Fruit fly (Drosophila melanogaster) whole organism, embryonic: ENCODE results near the gene Ilp6.

Experiments
- Adf1 ChIP-seq: fragments of 200-800 bp; sonication (Bioruptor generic); IDR thresholded peaks from 2 replicates; pipeline ENCODE4 v1.3.6; 2022; ENCODE audit warnings: missing biosample characterization, missing genetic modification characterization
- Aef1 ChIP-seq: fragments of 200-800 bp; sonication (Bioruptor generic); IDR thresholded peaks from 3 replicates; pipeline ENCODE4 v1.3.6; 2022; ENCODE audit warnings: missing biosample characterization, missing genetic modification characterization
- CG12299 ChIP-seq: fragments of 200-800 bp; sonication (Bioruptor generic); optimal IDR thresholded peaks from 2 replicates; lab custom pipeline; 2018; ENCODE audit warnings: missing biosample characterization, mild to moderate bottlenecking, missing genetic modification characterization
- CG13287 ChIP-seq: fragments of 200-800 bp; sonication (Bioruptor generic); IDR thresholded peaks from 2 replicates; pipeline ENCODE4 v1.3.6; 2022; ENCODE audit warnings: missing biosample characterization, missing genetic modification characterization; ENCODE audit not compliant: partially characterized antibody
- CG14965 ChIP-seq: fragments of 200-800 bp; sonication (Bioruptor generic); optimal IDR thresholded peaks from 2 replicates; lab custom pipeline; 2016; ENCODE audit warnings: missing biosample characterization, missing genetic modification characterization, borderline replicate concordance
- CG15269 ChIP-seq: fragments of 200-800 bp; sonication (Bioruptor generic); optimal IDR thresholded peaks from 2 replicates; lab custom pipeline; 2018; ENCODE audit warnings: missing biosample characterization, mild to moderate bottlenecking, missing genetic modification characterization, moderate library complexity
- CG1832 ChIP-seq: fragments of 200-800 bp; sonication (Bioruptor generic); optimal IDR thresholded peaks from 2 replicates; lab custom pipeline; 2017; ENCODE audit warnings: missing biosample characterization, mild to moderate bottlenecking, missing genetic modification characterization, inconsistent platforms
- CG4360 ChIP-seq: fragments of 200-800 bp; sonication (Bioruptor generic); IDR thresholded peaks from 2 replicates; pipeline ENCODE4 v1.3.6; 2022; ENCODE audit warnings: missing biosample characterization, missing genetic modification characterization
- CG4617 ChIP-seq: fragments of 200-800 bp; sonication (Bioruptor generic); optimal IDR thresholded peaks from 3 replicates; lab custom pipeline; 2016; ENCODE audit warnings: missing biosample characterization, missing genetic modification characterization, borderline replicate concordance
- CG6175 ChIP-seq: fragments of 200-800 bp; sonication (Bioruptor generic); IDR thresholded peaks from 3 replicates; pipeline ENCODE4 v1.3.6; 2022; ENCODE audit warnings: missing biosample characterization, missing genetic modification characterization
- CG9876 ChIP-seq: fragments of 200-800 bp; sonication (Bioruptor generic); optimal IDR thresholded peaks from 2 replicates; lab custom pipeline; 2016; ENCODE audit warnings: missing biosample characterization, missing genetic modification characterization
- CHES-1-like ChIP-seq: fragments of 200-800 bp; sonication (Bioruptor generic); optimal IDR thresholded peaks from 2 replicates; lab custom pipeline; 2016; ENCODE audit warnings: missing biosample characterization, missing genetic modification characterization
- D19A ChIP-seq: fragments of 200-800 bp; optimal IDR thresholded peaks from 3 replicates; lab custom pipeline; 2019; ENCODE audit warnings: missing biosample characterization, mild to moderate bottlenecking, missing genetic modification characterization, moderate library complexity
- Dek ChIP-seq: fragments of 200-800 bp; sonication (Bioruptor generic); optimal IDR thresholded peaks from 3 replicates; lab custom pipeline; 2019; ENCODE audit warnings: missing biosample characterization, mild to moderate bottlenecking, missing genetic modification characterization, moderate library complexity
- Dref ChIP-seq: fragments of 200-800 bp; sonication (Bioruptor generic); IDR thresholded peaks from 2 replicates; pipeline ENCODE4 v1.3.6; 2022; ENCODE audit warnings: missing biosample characterization, missing genetic modification characterization
- Elba2 ChIP-seq: fragments of 200-800 bp; sonication (Bioruptor generic); optimal IDR thresholded peaks from 3 replicates; lab custom pipeline; 2016; ENCODE audit warnings: missing biosample characterization, missing genetic modification characterization
- Fer2 ChIP-seq: fragments of 200-800 bp; sonication (Bioruptor generic); optimal IDR thresholded peaks from 2 replicates; lab custom pipeline; 2018; ENCODE audit warnings: missing biosample characterization, mild to moderate bottlenecking, missing genetic modification characterization, moderate library complexity
- Gsc ChIP-seq: fragments of 200-800 bp; sonication (Bioruptor generic); IDR thresholded peaks from 2 replicates; pipeline ENCODE4 v1.3.6; 2022; ENCODE audit warnings: missing biosample characterization, missing genetic modification characterization
- H15 ChIP-seq: fragments of 200-800 bp; sonication (Bioruptor generic); IDR thresholded peaks from 3 replicates; pipeline ENCODE4 v1.3.6; 2022; ENCODE audit warnings: missing biosample characterization, missing genetic modification characterization
- Hey ChIP-seq: fragments of 200-800 bp; sonication (Bioruptor generic); optimal IDR thresholded peaks from 3 replicates; lab custom pipeline; 2018; ENCODE audit warnings: missing biosample characterization, mild to moderate bottlenecking, missing genetic modification characterization
- Hr39 ChIP-seq: fragments of >200 bp; optimal IDR thresholded peaks from 2 replicates; lab custom pipeline; 2017
- MTF-1 ChIP-seq: fragments of 200-800 bp; sonication (Bioruptor generic); optimal IDR thresholded peaks from 2 replicates; lab custom pipeline; 2018; ENCODE audit warnings: missing biosample characterization, mild to moderate bottlenecking, missing genetic modification characterization, borderline replicate concordance
- Mes4 ChIP-seq: fragments of 200-800 bp; sonication (Bioruptor generic); optimal IDR thresholded peaks from 2 replicates; lab custom pipeline; 2016; ENCODE audit warnings: missing biosample characterization, missing genetic modification characterization
- Pdp1 ChIP-seq, 2 experiments: fragments of 200-800 bp; sonication (Bioruptor generic); optimal IDR thresholded peaks; 3 replicates each; lab custom pipeline; 2016; ENCODE audit warnings: missing biosample characterization in 2 of 2, missing genetic modification characterization in 2 of 2, mild to moderate bottlenecking in 1 of 2, moderate library complexity in 1 of 2
- Poxn ChIP-seq: fragments of 200-800 bp; sonication (Bioruptor generic); IDR thresholded peaks from 2 replicates; pipeline ENCODE4 v1.3.6; 2022; ENCODE audit warnings: missing biosample characterization, missing genetic modification characterization
- Xrp1 ChIP-seq: fragments of 200-800 bp; sonication (Bioruptor generic); IDR thresholded peaks from 2 replicates; pipeline ENCODE4 v1.3.6; 2022; ENCODE audit warnings: missing biosample characterization, missing genetic modification characterization
- ase ChIP-seq: fragments of 200-800 bp; sonication (Bioruptor generic); IDR thresholded peaks from 3 replicates; pipeline ENCODE4 v1.3.6; 2022; ENCODE audit warnings: missing biosample characterization, missing genetic modification characterization
- bab2 ChIP-seq: fragments of 200-800 bp; sonication (Bioruptor generic); optimal IDR thresholded peaks from 2 replicates; lab custom pipeline; 2016; ENCODE audit warnings: missing biosample characterization, missing genetic modification characterization
- bsh ChIP-seq, 2 experiments: fragments of 200-800 bp; sonication (Bioruptor generic); optimal IDR thresholded peaks; 2 replicates each; lab custom pipeline; 2017 to 2018; ENCODE audit warnings: mild to moderate bottlenecking in 2 of 2, missing biosample characterization in 2 of 2, missing genetic modification characterization in 2 of 2, moderate library complexity in 1 of 2
- cad ChIP-seq: fragments of >200 bp; optimal IDR thresholded peaks from 2 replicates; lab custom pipeline; 2017; ENCODE audit warnings: missing biosample characterization, missing genetic modification characterization
- ci ChIP-seq: fragments of 200-800 bp; sonication (Bioruptor generic); IDR thresholded peaks from 3 replicates; pipeline ENCODE4 v1.3.6; 2022; ENCODE audit warnings: missing biosample characterization, missing genetic modification characterization
- exex ChIP-seq: fragments of 200-800 bp; sonication (Bioruptor generic); optimal IDR thresholded peaks from 4 replicates; lab custom pipeline; 2018; ENCODE audit warnings: missing biosample characterization, mild to moderate bottlenecking, missing genetic modification characterization, moderate library complexity
- fd64A ChIP-seq: fragments of 200-800 bp; sonication (Bioruptor generic); optimal IDR thresholded peaks from 3 replicates; lab custom pipeline; 2018; ENCODE audit warnings: missing biosample characterization, mild to moderate bottlenecking, missing genetic modification characterization
- insv ChIP-seq, 2 experiments: fragments of 200-800 bp; sonication (Bioruptor generic); optimal IDR thresholded peaks; 3 replicates each; lab custom pipeline; 2016 to 2018; ENCODE audit warnings: missing biosample characterization in 2 of 2, missing genetic modification characterization in 2 of 2
- ken ChIP-seq: fragments of 200-800 bp; sonication (Bioruptor generic); IDR thresholded peaks from 3 replicates; pipeline ENCODE4 v1.3.6; 2022; ENCODE audit warnings: missing biosample characterization, missing genetic modification characterization
- nau ChIP-seq: fragments of 200-800 bp; sonication (Bioruptor generic); optimal IDR thresholded peaks from 3 replicates; lab custom pipeline; 2017; ENCODE audit warnings: missing biosample characterization, mild to moderate bottlenecking, missing genetic modification characterization, missing genetic modification reagents
- oc ChIP-seq: fragments of 200-800 bp; sonication (Bioruptor generic); optimal IDR thresholded peaks from 2 replicates; lab custom pipeline; 2018; ENCODE audit warnings: missing biosample characterization, mild to moderate bottlenecking, missing genetic modification characterization, moderate library complexity
- otp ChIP-seq: fragments of 200-800 bp; sonication (Bioruptor generic); IDR thresholded peaks from 3 replicates; pipeline ENCODE4, ENCODE4 v1.3.6; 2022; ENCODE audit warnings: missing biosample characterization, missing genetic modification characterization
- pfk ChIP-seq: fragments of 200-800 bp; sonication (Bioruptor generic); optimal IDR thresholded peaks from 2 replicates; lab custom pipeline; 2018; ENCODE audit warnings: missing biosample characterization, mild to moderate bottlenecking, missing genetic modification characterization, moderate library complexity
- pnt ChIP-seq: fragments of 200-800 bp; sonication (Bioruptor generic); optimal IDR thresholded peaks from 3 replicates; lab custom pipeline; 2016; ENCODE audit warnings: missing biosample characterization, missing genetic modification characterization
- pros ChIP-seq: fragments of 200-800 bp; sonication (Bioruptor generic); optimal IDR thresholded peaks from 3 replicates; lab custom pipeline; 2019; ENCODE audit warnings: missing biosample characterization, mild to moderate bottlenecking, missing genetic modification characterization, moderate library complexity
- pum ChIP-seq: fragments of 200-800 bp; sonication (Bioruptor generic); optimal IDR thresholded peaks from 2 replicates; lab custom pipeline; 2016; ENCODE audit warnings: missing biosample characterization, missing genetic modification characterization
- scrt ChIP-seq: fragments of 200-800 bp; sonication (Bioruptor generic); optimal IDR thresholded peaks from 2 replicates; lab custom pipeline; 2018; ENCODE audit warnings: missing biosample characterization, mild to moderate bottlenecking, missing genetic modification characterization, moderate library complexity
- tin ChIP-seq: fragments of 200-800 bp; sonication (Bioruptor generic); optimal IDR thresholded peaks from 3 replicates; lab custom pipeline; 2016; ENCODE audit warnings: missing biosample characterization, missing genetic modification characterization
- tll ChIP-seq, 2 experiments: fragments of 200-800 bp in 1 of 2; fragments of >200 bp in 1 of 2; sonication (Bioruptor generic) in 1 of 2; optimal IDR thresholded peaks; 2 replicates each; lab custom pipeline; 2017 to 2019; ENCODE audit warnings: missing biosample characterization in 2 of 2, missing genetic modification characterization in 2 of 2, mild to moderate bottlenecking in 1 of 2, moderate library complexity in 1 of 2
- tup ChIP-seq: fragments of 200-800 bp; sonication (Bioruptor generic); optimal IDR thresholded peaks from 2 replicates; lab custom pipeline; 2016; ENCODE audit warnings: missing biosample characterization, mild to moderate bottlenecking, missing genetic modification characterization, moderate library complexity
- zen ChIP-seq: fragments of 200-800 bp; sonication (Bioruptor generic); optimal IDR thresholded peaks from 3 replicates; lab custom pipeline; 2018; ENCODE audit warnings: missing biosample characterization, mild to moderate bottlenecking, missing genetic modification characterization, moderate library complexity

The Ilp6 gene

DNA sequence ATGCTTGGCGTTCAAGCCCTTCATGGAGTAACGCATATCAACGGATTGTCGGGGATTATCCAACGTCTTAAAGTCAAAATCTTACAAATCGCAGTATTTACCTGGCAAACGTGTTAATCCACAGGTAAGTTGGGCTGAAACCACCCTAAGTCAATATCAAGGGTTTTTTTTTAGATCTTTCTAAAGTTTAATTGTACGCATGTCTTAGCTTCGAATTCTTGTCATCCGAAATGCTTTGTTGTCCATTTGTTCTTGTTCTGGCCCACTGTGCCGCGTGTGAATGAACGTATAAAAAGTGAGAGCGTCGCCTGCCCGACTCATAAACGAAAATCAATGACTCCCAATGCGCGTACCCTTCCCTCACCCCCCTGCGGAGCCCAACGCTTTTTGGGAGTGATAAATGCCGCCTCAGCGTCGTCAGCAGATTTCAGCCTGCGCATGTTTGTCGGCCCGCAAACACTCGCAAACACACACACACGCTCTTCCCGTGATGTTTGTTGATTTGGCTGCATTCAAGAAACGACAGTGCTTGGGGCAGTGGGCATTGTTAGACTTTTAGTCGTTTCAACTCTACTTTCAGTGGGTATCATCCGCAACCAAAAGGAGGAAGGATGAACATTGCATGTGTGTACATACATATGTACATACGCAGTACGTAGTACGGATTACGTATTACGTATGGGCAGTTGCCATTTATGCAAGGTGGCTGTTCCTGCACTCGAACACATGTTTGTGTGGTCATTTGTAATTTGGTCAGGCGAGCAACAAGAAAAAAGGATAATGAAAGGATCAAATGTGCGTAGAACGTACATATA, 38.0 kb downstream of the Ilp6 start (continued):
- TF ChIP-seq Hey (tag; lab: Kevin White, UChicago) (peak; percentile 65), CHES-1-like (GFP tag; lab: Kevin White, UChicago) (peak; percentile 95), Gsc (GFP tag; lab: Robert Waterston, UW) (no peak; the same call in 1 of the 2 replicates), CG15269 (peak; percentile 94), Mes4 (GFP tag; lab: Kevin White, UChicago) (peak; percentile 93), tup (GFP tag; lab: Kevin White, UChicago) (peak; percentile 58), pum (GFP tag; lab: Kevin White, UChicago) (peak; percentile 94), H15 (peak; percentile 69; the same call in 2 of the 3 replicates), CG14965 (peak; percentile 72), pnt (peak; percentile 92), zen (tag; lab: Kevin White, UChicago) (peak; percentile 86), CG1832 (GFP tag; lab: Kevin White, UChicago) (no peak), bsh (GFP tag; optimal IDR thresholded peaks at IDR 0.05; lab: Kevin White, UChicago) (peak; percentile 90 to 91), oc (tag; lab: Kevin White, UChicago) (peak; percentile 84), ase (GFP tag; lab: Robert Waterston, UW) (peak; percentile 66; the same call in 2 of the 3 replicates), Dek (tag; lab: Kevin White, UChicago) (peak; percentile 87), CG4617 (peak; percentile 75), pfk (GFP tag; lab: Kevin White, UChicago) (no peak), Adf1 (GFP tag; lab: Robert Waterston, UW) (peak; percentile 59), tin (GFP tag; lab: Kevin White, UChicago) (peak; percentile 89), ken (GFP tag; lab: Robert Waterston, UW) (peak; percentile 73; the same call in 2 of the 3 replicates), fd64A (GFP tag; lab: Kevin White, UChicago) (peak; percentile 87), Hr39 (lab: Kevin White, UChicago) (no peak), Aef1 (GFP tag; lab: Robert Waterston, UW) (peak; percentile 67), insv (GFP tag; optimal IDR thresholded peaks at IDR 0.05; lab: Kevin White, UChicago) (peak; percentile 41 to 65), bab2 (peak; percentile 91), Elba2 (GFP tag; lab: Kevin White, UChicago) (peak; percentile 50), CG9876 (GFP tag; lab: Kevin White, UChicago) (peak; percentile 87), Poxn (GFP tag; lab: Robert Waterston, UW) (peak; percentile 6; the same call in 1 of the 2 replicates), Fer2 (tag; lab: Kevin White, UChicago) (peak; percentile 43)

DNA sequence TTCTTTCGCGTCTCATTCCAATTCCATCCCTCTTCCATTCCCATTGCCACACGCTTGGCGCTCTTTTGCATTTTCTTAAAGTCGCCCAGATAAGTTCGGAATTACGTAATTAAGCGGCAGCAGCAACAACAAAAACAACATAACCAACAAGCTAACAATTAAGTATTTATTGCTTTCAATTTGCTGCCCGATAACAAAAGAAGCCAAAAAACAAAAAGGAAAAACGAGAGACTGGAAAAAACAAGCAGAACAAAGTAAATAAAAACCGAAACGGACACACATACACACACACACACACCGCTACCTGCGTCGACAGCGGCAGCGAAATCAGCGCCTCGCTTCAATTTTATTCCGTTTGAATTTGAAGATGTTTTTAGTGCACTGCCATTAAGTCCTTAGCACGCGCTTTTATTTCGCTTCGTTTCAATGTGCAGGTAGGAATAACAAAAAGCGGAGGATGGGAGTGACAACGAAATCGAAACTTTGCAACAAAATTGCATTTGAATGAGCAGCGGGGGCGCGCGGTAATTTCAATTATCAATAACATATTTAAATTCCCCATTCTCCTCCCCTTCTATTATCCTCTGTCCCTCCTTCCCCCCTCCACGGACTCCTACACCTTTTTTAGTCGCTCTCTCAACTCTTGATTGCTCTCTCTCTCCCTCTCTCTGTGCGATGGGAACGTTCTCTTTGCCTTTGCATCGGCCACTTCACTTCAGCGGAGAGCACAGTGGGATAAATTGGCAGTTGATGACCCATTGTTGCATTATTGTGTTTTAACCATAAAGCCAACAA, 38.8 kb downstream of the Ilp6 start, which contains the start of gene Raf:
Raf (plus strand) TSS at position 32 of the 795 bp plus-strand sequence.
- TF ChIP-seq MTF-1 (GFP tag; lab: Kevin White, UChicago) (no peak), Xrp1 (no peak), D19A (tag; lab: Kevin White, UChicago) (no peak), Dref (no peak), CG4360 (GFP tag; lab: Robert Waterston, UW) (peak; percentile 51; the same call in 1 of the 2 replicates), pros (GFP tag; lab: Kevin White, UChicago) (peak; percentile 19), scrt (GFP tag; lab: Kevin White, UChicago) (no peak), CG6175 (GFP tag; lab: Robert Waterston, UW) (peak; percentile 67; the same call in 2 of the 3 replicates), CG13287 (0 out of 2 replicates have a peak, but pooled peaks have one; percentile 13), Pdp1 (GFP tag; optimal IDR thresholded peaks at IDR 0.05; lab: Kevin White, UChicago) (peak in 1 of 2 experiments; percentile 84), nau (GFP tag; lab: Kevin White, UChicago) (peak; percentile 89), ci (GFP tag; lab: Robert Waterston, UW) (peak; percentile 78; the same call in 1 of the 3 replicates), tll (GFP tag; optimal IDR thresholded peaks at IDR 0.05; lab: Kevin White, UChicago) (no peak), cad (GFP tag; lab: Kevin White, UChicago) (peak; percentile 21), otp (GFP tag; lab: Robert Waterston, UW) (peak; percentile 64; the same call in 2 of the 3 replicates), exex (tag; lab: Kevin White, UChicago) (peak; percentile 61), CG12299 (no peak)
